Worm (Caenorhabditis elegans) whole organism, dauer: Measurements from ENCODE around the gene rpn-7.

Experiments
- unc-62 ChIP-seq: sonication (generic microtip); optimal IDR thresholded peaks from 2 replicates; lab custom pipeline; 2017; ENCODE audit warnings: missing biosample characterization, missing genetic modification reagents, missing genetic modification characterization

The rpn-7 gene

ce11 chrIV:9319080-9319479, 2.6 kb downstream of the rpn-7 start, which contains the start of the genes F49C12.11 and nemt-1:
TSS of gene F49C12.11 (plus strand) at chrIV:9319380.
TSS of gene nemt-1 (minus strand) at chrIV:9319439.
- no peak for TF ChIP-seq unc-62 (GFP tag; lab: Kevin White, UChicago)

- no peak for TF ChIP-seq unc-62 (GFP tag; lab: Kevin White, UChicago)
Observed at ce11 chrIV:9320023-9320422, 3.6 kb downstream of the rpn-7 start.

ce11 chrIV:9321039-9321851, 4.8 kb downstream of the rpn-7 start, which contains the start of the genes F49C12.12 and vha-17:
TSS of gene F49C12.12 (minus strand) at chrIV:9321089.
TSS of gene vha-17 (plus strand) at chrIV:9321801.
- TF ChIP-seq unc-62 (GFP tag; lab: Kevin White, UChicago), result no peak

- TF ChIP-seq unc-62 (GFP tag; lab: Kevin White, UChicago), result no peak
Observed at ce11 chrIV:9322489-9322888, 6.1 kb downstream of the rpn-7 start.

ce11 chrIV:9323989-9324506, 7.6 kb downstream of the rpn-7 start, which contains the start of the genes nspg-11 and F49C12.15:
TSS of gene nspg-11 (minus strand) at chrIV:9324089.
TSS of gene F49C12.15 (plus strand) at chrIV:9324456.
- no peak for TF ChIP-seq unc-62 (GFP tag; lab: Kevin White, UChicago)

ce11 chrIV:9327706-9328105, 11.3 kb downstream of the rpn-7 start, which contains the start of gene clec-183:
TSS of gene clec-183 (plus strand) at chrIV:9328006.
- TF ChIP-seq unc-62 (GFP tag; lab: Kevin White, UChicago), result no peak

- no peak for TF ChIP-seq unc-62 (GFP tag; lab: Kevin White, UChicago)
Observed at ce11 chrIV:9330755-9331154, 14.3 kb downstream of the rpn-7 start, which contains the start of gene nspg-7.1. TSS of gene nspg-7.1 (minus strand) at chrIV:9330855.

ce11 chrIV:9333007-9333406, 16.6 kb downstream of the rpn-7 start:
- no peak for TF ChIP-seq unc-62 (GFP tag; lab: Kevin White, UChicago)

- TF ChIP-seq unc-62 (GFP tag; lab: Kevin White, UChicago), result no peak
Observed at ce11 chrIV:9335552-9336251, 19.3 kb downstream of the rpn-7 start, which contains the start of the genes coa-4 and T20D3.14. TSS of gene coa-4 (minus strand) at chrIV:9335602. TSS of gene T20D3.14 (minus strand) at chrIV:9335909.

ce11 chrIV:9336538-9337090, 20.2 kb downstream of the rpn-7 start, which contains the start of gene T20D3.5:
TSS of gene T20D3.5 (plus strand) at chrIV:9337040.
- no peak for TF ChIP-seq unc-62 (GFP tag; lab: Kevin White, UChicago)

- no peak for TF ChIP-seq unc-62 (GFP tag; lab: Kevin White, UChicago)
Observed at ce11 chrIV:9339205-9339604, 22.8 kb downstream of the rpn-7 start, which contains the start of gene T20D3.6. TSS of gene T20D3.6 (minus strand) at chrIV:9339305.

- no peak for TF ChIP-seq unc-62 (GFP tag; lab: Kevin White, UChicago)
Observed at ce11 chrIV:9341591-9341990, 25.2 kb downstream of the rpn-7 start, which contains the start of gene vps-26. TSS of gene vps-26 (minus strand) at chrIV:9341790.

- no peak for TF ChIP-seq unc-62 (GFP tag; lab: Kevin White, UChicago)
Observed at ce11 chrIV:9343102-9343599, 26.7 kb downstream of the rpn-7 start, which contains the start of gene pigc-1. TSS of gene pigc-1 (minus strand) at chrIV:9343152.

ce11 chrIV:9353728-9354127, 37.3 kb downstream of the rpn-7 start:
- no peak for TF ChIP-seq unc-62 (GFP tag; lab: Kevin White, UChicago)

- no peak for TF ChIP-seq unc-62 (GFP tag; lab: Kevin White, UChicago)
Observed at ce11 chrIV:9366411-9366810, 50.0 kb downstream of the rpn-7 start, which contains the start of gene pezo-1. TSS of gene pezo-1 (minus strand) at chrIV:9366511.
